Worm (Caenorhabditis elegans) whole organism, L1 larva: ENCODE measurements around the gene C44B7.5.

ENCODE experiments used
- C34B4.2 ChIP-seq: sonication (generic microtip); optimal IDR thresholded peaks from 2 replicates; lab custom pipeline; 2017; ENCODE audit warnings: mild to moderate bottlenecking, missing genetic modification characterization, missing compliant biosample characterization
- F16B12.6 ChIP-seq: fragments of 150-350 bp; optimal IDR thresholded peaks from 2 replicates; lab custom pipeline; 2014; ENCODE audit warnings: missing biosample characterization, missing genetic modification characterization
- Y116A8C.19 ChIP-seq: sonication (generic microtip); optimal IDR thresholded peaks from 2 replicates; lab custom pipeline; 2016; ENCODE audit warnings: missing compliant biosample characterization, missing genetic modification characterization, borderline replicate concordance
- alr-1 ChIP-seq: fragments of 200-800 bp; sonication (Bioruptor generic); optimal IDR thresholded peaks from 2 replicates; lab custom pipeline; 2018; ENCODE audit warnings: borderline replicate concordance, mild to moderate bottlenecking, missing genetic modification characterization, missing compliant biosample characterization
- ama-1 ChIP-seq: fragments of 150-350 bp; optimal IDR thresholded peaks from 2 replicates; lab custom pipeline; 2014
- blmp-1 ChIP-seq: fragments of 150-350 bp; optimal IDR thresholded peaks from 2 replicates; lab custom pipeline; 2014; ENCODE audit warnings: missing biosample characterization, missing genetic modification characterization
- ceh-8 ChIP-seq: fragments of 200-800 bp; sonication (Bioruptor generic); optimal IDR thresholded peaks from 2 replicates; lab custom pipeline; 2018; ENCODE audit warnings: mild to moderate bottlenecking, missing genetic modification characterization, moderate library complexity, missing compliant biosample characterization
- dsc-1 ChIP-seq: sonication (generic microtip); optimal IDR thresholded peaks from 2 replicates; lab custom pipeline; 2016; ENCODE audit warnings: mild to moderate bottlenecking, missing genetic modification characterization, missing compliant biosample characterization
- efl-1 ChIP-seq, 4 experiments: fragments of 150-350 bp; optimal IDR thresholded peaks in 3 of 4; peaks in 1 of 4; 1 replicate in 1 of 4; 2 replicates in 3 of 4; lab custom pipeline; 2014; ENCODE audit warnings: missing biosample characterization in 2 of 4, missing genetic modification characterization in 2 of 4, missing genetic modification reagents in 2 of 4
- efl-3 ChIP-seq: fragments of 200-800 bp; sonication (Bioruptor generic); optimal IDR thresholded peaks from 2 replicates; lab custom pipeline; 2018; ENCODE audit warnings: mild to moderate bottlenecking, missing genetic modification characterization, missing compliant biosample characterization
- elt-2 ChIP-seq: sonication (generic microtip); optimal IDR thresholded peaks from 2 replicates; lab custom pipeline; 2016; ENCODE audit warnings: missing genetic modification characterization, mild to moderate bottlenecking, inconsistent platforms, missing compliant biosample characterization, missing genetic modification reagents
- elt-3 ChIP-seq, 6 experiments: fragments of 150-350 bp in 1 of 6; sonication (generic microtip); optimal IDR thresholded peaks; 2 replicates each; lab custom pipeline; 2017 to 2018; ENCODE audit warnings: missing biosample characterization in 6 of 6, missing genetic modification characterization in 6 of 6, inconsistent platforms in 1 of 6
- ets-5 ChIP-seq: fragments of 200-800 bp; sonication (Bioruptor generic); IDR thresholded peaks from 2 replicates; pipeline ENCODE4 v1.3.6; 2022; ENCODE audit warnings: missing genetic modification characterization, missing compliant biosample characterization
- fkh-10 ChIP-seq: sonication (generic microtip); optimal IDR thresholded peaks from 2 replicates; lab custom pipeline; 2017; ENCODE audit warnings: missing biosample characterization, missing genetic modification reagents, missing genetic modification characterization
- hlh-17 ChIP-seq: fragments of 200-800 bp; sonication (Bioruptor generic); optimal IDR thresholded peaks from 2 replicates; lab custom pipeline; 2018; ENCODE audit warnings: missing genetic modification characterization, mild to moderate bottlenecking, missing compliant biosample characterization, moderate library complexity, borderline replicate concordance
- hpl-2 ChIP-seq: fragments of 150-350 bp; optimal IDR thresholded peaks from 2 replicates; lab custom pipeline; 2014; ENCODE audit warnings: missing biosample characterization, missing genetic modification reagents, missing genetic modification characterization
- isw-1 ChIP-seq: fragments of 200-800 bp; sonication (Bioruptor generic); IDR thresholded peaks from 2 replicates; pipeline ENCODE4 v1.3.6; 2022; ENCODE audit warnings: missing genetic modification characterization, missing compliant biosample characterization
- jun-1 ChIP-seq: fragments of 150-350 bp; optimal IDR thresholded peaks from 2 replicates; lab custom pipeline; 2014; ENCODE audit warnings: missing biosample characterization, missing genetic modification reagents, missing genetic modification characterization
- lin-14 ChIP-seq: fragments of 200-800 bp; sonication (Bioruptor generic); optimal IDR thresholded peaks from 2 replicates; lab custom pipeline; 2018; ENCODE audit warnings: mild to moderate bottlenecking, missing genetic modification characterization, moderate library complexity, missing compliant biosample characterization
- lin-39 ChIP-seq: fragments of 150-350 bp; optimal IDR thresholded peaks from 2 replicates; lab custom pipeline; 2014; ENCODE audit warnings: missing biosample characterization, missing genetic modification reagents, missing genetic modification characterization
- lir-3 ChIP-seq: sonication (generic microtip); optimal IDR thresholded peaks from 2 replicates; lab custom pipeline; 2016; ENCODE audit warnings: mild to moderate bottlenecking, missing genetic modification characterization, moderate library complexity, missing compliant biosample characterization; ENCODE audit not compliant: poor library complexity
- lsy-2 ChIP-seq, 2 experiments: fragments of 150-350 bp; optimal IDR thresholded peaks; 2 replicates each; lab custom pipeline; 2014; ENCODE audit warnings: missing biosample characterization in 2 of 2, missing genetic modification characterization in 2 of 2
- mab-9 ChIP-seq: fragments of 200-800 bp; sonication (Bioruptor generic); IDR thresholded peaks from 2 replicates; pipeline ENCODE4 v1.3.6; 2022; ENCODE audit warnings: missing genetic modification reagents, missing genetic modification characterization, missing compliant biosample characterization
- nhr-11 ChIP-seq: fragments of 150-350 bp; optimal IDR thresholded peaks from 2 replicates; lab custom pipeline; 2014; ENCODE audit warnings: missing biosample characterization, missing genetic modification characterization
- nhr-12 ChIP-seq: sonication (generic microtip); optimal IDR thresholded peaks from 2 replicates; lab custom pipeline; 2017; ENCODE audit warnings: missing biosample characterization, missing genetic modification characterization
- nhr-20 ChIP-seq: sonication (generic microtip); optimal IDR thresholded peaks from 2 replicates; lab custom pipeline; 2016; ENCODE audit warnings: mild to moderate bottlenecking, missing genetic modification characterization, missing compliant biosample characterization
- nhr-237 ChIP-seq: fragments of 150-350 bp; optimal IDR thresholded peaks from 2 replicates; lab custom pipeline; 2014; ENCODE audit warnings: missing biosample characterization, missing genetic modification characterization
- nhr-47 ChIP-seq: sonication (generic microtip); optimal IDR thresholded peaks from 2 replicates; lab custom pipeline; 2016; ENCODE audit warnings: mild to moderate bottlenecking, missing genetic modification characterization, moderate library complexity, missing compliant biosample characterization
- nhr-71 ChIP-seq: sonication (generic microtip); optimal IDR thresholded peaks from 2 replicates; lab custom pipeline; 2016; ENCODE audit warnings: mild to moderate bottlenecking, missing genetic modification characterization, moderate library complexity, missing compliant biosample characterization
- nhr-76 ChIP-seq: sonication (generic microtip); optimal IDR thresholded peaks from 2 replicates; lab custom pipeline; 2017; ENCODE audit warnings: missing biosample characterization, missing genetic modification characterization
- nhr-77 ChIP-seq: fragments of 150-350 bp; optimal IDR thresholded peaks from 2 replicates; lab custom pipeline; 2014; ENCODE audit warnings: missing biosample characterization, missing genetic modification characterization
- nhr-85 ChIP-seq: sonication (generic microtip); peaks from one replicate; lab custom pipeline; 2016; ENCODE audit warnings: missing genetic modification characterization, inconsistent platforms, missing compliant biosample characterization
- nhr-90 ChIP-seq: sonication (generic microtip); optimal IDR thresholded peaks from 2 replicates; lab custom pipeline; 2016; ENCODE audit warnings: mild to moderate bottlenecking, missing genetic modification characterization, missing compliant biosample characterization; ENCODE audit not compliant: poor library complexity
- pag-3 ChIP-seq: sonication (generic microtip); optimal IDR thresholded peaks from 2 replicates; lab custom pipeline; 2017; ENCODE audit warnings: missing genetic modification characterization, mild to moderate bottlenecking, missing compliant biosample characterization, antibody characterized with exemption, borderline replicate concordance; ENCODE audit not compliant: insufficient read depth
- pqm-1 ChIP-seq: sonication (generic microtip); optimal IDR thresholded peaks from 3 replicates; lab custom pipeline; 2017; ENCODE audit warnings: missing biosample characterization, missing genetic modification characterization
- skn-1 ChIP-seq: fragments of 150-350 bp; optimal IDR thresholded peaks from 2 replicates; lab custom pipeline; 2014; ENCODE audit warnings: missing biosample characterization, missing genetic modification characterization
- snpc-4 ChIP-seq: fragments of 150-350 bp; optimal IDR thresholded peaks from 2 replicates; lab custom pipeline; 2014; ENCODE audit warnings: missing biosample characterization, missing genetic modification characterization
- snu-23 ChIP-seq: sonication (generic microtip); optimal IDR thresholded peaks from 2 replicates; lab custom pipeline; 2016; ENCODE audit warnings: missing genetic modification characterization, missing compliant biosample characterization
- sox-4 ChIP-seq: sonication (generic microtip); optimal IDR thresholded peaks from 2 replicates; lab custom pipeline; 2016; ENCODE audit warnings: missing genetic modification characterization, missing compliant biosample characterization
- swsn-7 ChIP-seq: sonication (generic microtip); optimal IDR thresholded peaks from 2 replicates; lab custom pipeline; 2016; ENCODE audit warnings: missing genetic modification characterization, missing compliant biosample characterization
- tlp-1 ChIP-seq: fragments of 150-350 bp; optimal IDR thresholded peaks from 2 replicates; lab custom pipeline; 2014; ENCODE audit warnings: missing biosample characterization, missing genetic modification characterization
- unc-62 ChIP-seq: fragments of 150-350 bp; optimal IDR thresholded peaks from 2 replicates; lab custom pipeline; 2014; ENCODE audit warnings: missing biosample characterization, missing genetic modification reagents, missing genetic modification characterization
- unc-86 ChIP-seq: sonication (generic microtip); optimal IDR thresholded peaks from 2 replicates; lab custom pipeline; 2016; ENCODE audit warnings: missing genetic modification characterization, missing compliant biosample characterization
- vab-15 ChIP-seq: sonication (generic microtip); optimal IDR thresholded peaks from 2 replicates; lab custom pipeline; 2017; ENCODE audit warnings: missing genotype, mild to moderate bottlenecking, missing genetic modification characterization, missing compliant biosample characterization
- xbp-1 ChIP-seq: sonication (generic microtip); optimal IDR thresholded peaks from 2 replicates; lab custom pipeline; 2016; ENCODE audit warnings: missing genetic modification characterization, missing compliant biosample characterization
- zip-4 ChIP-seq: fragments of 200-800 bp; sonication (Bioruptor generic); optimal IDR thresholded peaks from 2 replicates; lab custom pipeline; 2018; ENCODE audit warnings: mild to moderate bottlenecking, missing genetic modification characterization, moderate library complexity, missing compliant biosample characterization
- ztf-4 ChIP-seq: fragments of 150-350 bp; optimal IDR thresholded peaks from 2 replicates; lab custom pipeline; 2014; ENCODE audit warnings: missing biosample characterization, missing genetic modification characterization

C44B7.5 gene

ce11 chrII:6847917-6848379 is 24.4 kb downstream of the C44B7.5 start, which contains the start of gene tbc-6 (continued):
- TF ChIP-seq Y116A8C.19 (tag; lab: Kevin White, UChicago): no peak
- no peak for TF ChIP-seq nhr-237
- TF ChIP-seq nhr-11: no peak
- TF ChIP-seq unc-62: no peak
- TF ChIP-seq mab-9 (GFP tag; lab: Robert Waterston, UW): no peak
- no peak for TF ChIP-seq pqm-1 (tag; lab: Kevin White, UChicago)
- TF ChIP-seq skn-1 (tag; lab: Kevin White, UChicago): no peak
- no peak for TF ChIP-seq F16B12.6 (tag; lab: Kevin White, UChicago)
- TF ChIP-seq zip-4 (GFP tag; lab: Kevin White, UChicago): no peak
- TF ChIP-seq blmp-1: peak; percentile 93
- TF ChIP-seq lsy-2 (tag; optimal IDR thresholded peaks at IDR 0.05; lab: Kevin White, UChicago): peak; percentile 15 to 64
- TF ChIP-seq hpl-2 (GFP tag; lab: Kevin White, UChicago): no peak
- no peak for TF ChIP-seq hlh-17
- TF ChIP-seq snpc-4 (tag; lab: Kevin White, UChicago): no peak
- TF ChIP-seq xbp-1 (tag; lab: Kevin White, UChicago): no peak
- TF ChIP-seq isw-1 (GFP tag; lab: Robert Waterston, UW): no peak
- TF ChIP-seq lin-14 (GFP tag; lab: Kevin White, UChicago): peak; percentile 89
- TF ChIP-seq nhr-71: peak; percentile 85
- no peak for TF ChIP-seq ama-1 (lab: Kevin White, UChicago)
- no peak for TF ChIP-seq C34B4.2
- no peak for TF ChIP-seq ceh-8
- peak; percentile 45 for TF ChIP-seq lin-39 (tag; lab: Kevin White, UChicago)
- TF ChIP-seq nhr-47 (tag; lab: Kevin White, UChicago): peak; percentile 51
- peak in 3 of 6 experiments; percentile 87 to 95 (median 89) for TF ChIP-seq elt-3 (tag; optimal IDR thresholded peaks at IDR 0.05; lab: Kevin White, UChicago)
- TF ChIP-seq dsc-1 (tag; lab: Kevin White, UChicago): peak; percentile 14
- TF ChIP-seq efl-3 (GFP tag; lab: Kevin White, UChicago): no peak
- TF ChIP-seq vab-15 (tag; lab: Kevin White, UChicago): peak; percentile 80
- TF ChIP-seq fkh-10 (GFP tag; lab: Kevin White, UChicago): no peak
- peak; percentile 17 for TF ChIP-seq nhr-77 (tag; lab: Kevin White, UChicago)
- TF ChIP-seq snu-23: peak; percentile 61
- no peak for TF ChIP-seq pag-3 (tag; lab: Kevin White, UChicago)
- TF ChIP-seq, all 84 proteins: peak for 32

- TF ChIP-seq nhr-76 (tag; lab: Kevin White, UChicago) (no peak), nhr-85 (no peak), ama-1 (lab: Kevin White, UChicago) (no peak), alr-1 (tag; lab: Kevin White, UChicago) (no peak), lin-39 (tag; lab: Kevin White, UChicago) (no peak), ztf-4 (tag; lab: Kevin White, UChicago) (no peak), ceh-8 (no peak), ets-5 (GFP tag; lab: Robert Waterston, UW) (no peak), Y116A8C.19 (tag; lab: Kevin White, UChicago) (no peak), nhr-12 (tag; lab: Kevin White, UChicago) (no peak), lin-14 (GFP tag; lab: Kevin White, UChicago) (no peak)
Observed at ce11 chrII:6846723-6847122, 25.7 kb downstream of the C44B7.5 start.

- TF ChIP-seq nhr-71 (peak; percentile 32), snu-23 (peak; percentile 41), lsy-2 (tag; optimal IDR thresholded peaks at IDR 0.05; lab: Kevin White, UChicago) (peak in 1 of 2 experiments; percentile 1), hpl-2 (GFP tag; lab: Kevin White, UChicago) (no peak), blmp-1 (peak; percentile 69), elt-2 (tag; lab: Kevin White, UChicago) (peak; percentile 49), jun-1 (tag; lab: Kevin White, UChicago) (no peak), dsc-1 (tag; lab: Kevin White, UChicago) (no peak), lin-39 (tag; lab: Kevin White, UChicago) (no peak), swsn-7 (no peak), isw-1 (GFP tag; lab: Robert Waterston, UW) (no peak), unc-86 (tag; lab: Kevin White, UChicago) (no peak), skn-1 (tag; lab: Kevin White, UChicago) (no peak), snpc-4 (tag; lab: Kevin White, UChicago) (no peak), tlp-1 (tag; lab: Kevin White, UChicago) (no peak), sox-4 (tag; lab: Kevin White, UChicago) (no peak), nhr-90 (peak; percentile 12), efl-3 (GFP tag; lab: Kevin White, UChicago) (no peak), efl-1 (optimal IDR thresholded peaks at IDR 0.05; lab: Kevin White, UChicago) (no peak), efl-1 (GFP tag; optimal IDR thresholded peaks at IDR 0.05 in 1 of 2; lab: Kevin White, UChicago) (peak in 1 of 2 experiments; percentile 87), lir-3 (no peak), nhr-20 (tag; lab: Kevin White, UChicago) (peak; percentile 30), C34B4.2 (no peak)
Observed at ce11 chrII:6845006-6845459, 27.4 kb downstream of the C44B7.5 start.
